Fruit fly (Drosophila melanogaster): ENCODE data around the gene ph-p.

dm6 chrX:2162130-2162907 lies 24.1 kb upstream of the ph-p start, which contains the start of the genes Cyp4d1 and CG3630:
- TF ChIP-seq Dll (optimal IDR thresholded peaks at IDR 0.05) = no peak
- TF ChIP-seq CG8478 (optimal IDR thresholded peaks at IDR 0.05) = no peak

Measured in whole organism.